Fruit fly (Drosophila melanogaster) whole organism, embryonic: ENCODE results near the gene Gsc.

Experiments used
- Antp ChIP-seq: fragments of 200-800 bp; sonication (Bioruptor generic); optimal IDR thresholded peaks from 3 replicates; lab custom pipeline; 2016; ENCODE audit warnings: missing biosample characterization, missing genetic modification characterization
- Asciz ChIP-seq: fragments of 200-800 bp; sonication (Bioruptor generic); optimal IDR thresholded peaks from 2 replicates; lab custom pipeline; 2017; ENCODE audit warnings: missing biosample characterization, mild to moderate bottlenecking, missing genetic modification characterization, missing genetic modification reagents
- BtbVII ChIP-seq: fragments of 200-800 bp; sonication (Bioruptor generic); optimal IDR thresholded peaks from 3 replicates; lab custom pipeline; 2017; ENCODE audit warnings: missing biosample characterization, mild to moderate bottlenecking, missing genetic modification characterization
- CG11504 ChIP-seq: fragments of 200-800 bp; sonication (Bioruptor generic); optimal IDR thresholded peaks from 3 replicates; lab custom pipeline; 2019; ENCODE audit warnings: missing biosample characterization, mild to moderate bottlenecking, missing genetic modification characterization, moderate library complexity
- CG12659 ChIP-seq: fragments of 200-800 bp; sonication (Bioruptor generic); optimal IDR thresholded peaks from 3 replicates; lab custom pipeline; 2017; ENCODE audit warnings: mild to moderate bottlenecking, missing biosample characterization, missing genetic modification reagents, missing genetic modification characterization
- CG14014 ChIP-seq: fragments of 200-800 bp; sonication (Bioruptor generic); IDR thresholded peaks from 2 replicates; pipeline ENCODE4 v1.3.6; 2022; ENCODE audit warnings: missing biosample characterization, missing genetic modification characterization
- CG14710 ChIP-seq: fragments of 200-800 bp; sonication (Bioruptor generic); optimal IDR thresholded peaks from 3 replicates; lab custom pipeline; 2019; ENCODE audit warnings: missing biosample characterization, mild to moderate bottlenecking, missing genetic modification characterization, moderate library complexity
- CG14860 ChIP-seq: fragments of 200-800 bp; sonication (Bioruptor generic); IDR thresholded peaks from 3 replicates; pipeline ENCODE4 v1.3.6; 2022; ENCODE audit warnings: missing biosample characterization, missing genetic modification characterization; ENCODE audit not compliant: partially characterized antibody
- CG1603 ChIP-seq: fragments of 200-800 bp; sonication (Bioruptor generic); optimal IDR thresholded peaks from 2 replicates; lab custom pipeline; 2019; ENCODE audit warnings: missing biosample characterization, mild to moderate bottlenecking, missing genetic modification characterization, moderate library complexity
- CG17361 ChIP-seq: fragments of 200-800 bp; sonication (Bioruptor generic); IDR thresholded peaks from 3 replicates; pipeline ENCODE4 v1.3.6; 2022; ENCODE audit warnings: missing biosample characterization, missing genetic modification characterization
- CG17802 ChIP-seq: fragments of 200-800 bp; sonication (Bioruptor generic); optimal IDR thresholded peaks from 2 replicates; lab custom pipeline; 2018; ENCODE audit warnings: missing biosample characterization, mild to moderate bottlenecking, missing genetic modification characterization, moderate library complexity
- CG2678 ChIP-seq: fragments of 200-800 bp; sonication (Bioruptor generic); optimal IDR thresholded peaks from 3 replicates; lab custom pipeline; 2019; ENCODE audit warnings: missing biosample characterization, mild to moderate bottlenecking, missing genetic modification characterization, moderate library complexity
- CG31388 ChIP-seq: fragments of 200-800 bp; sonication (Bioruptor generic); optimal IDR thresholded peaks from 2 replicates; lab custom pipeline; 2016; ENCODE audit warnings: missing biosample characterization, missing genetic modification characterization
- CG33557 ChIP-seq: fragments of 200-800 bp; sonication (Bioruptor generic); optimal IDR thresholded peaks from 2 replicates; lab custom pipeline; 2019; ENCODE audit warnings: missing biosample characterization, mild to moderate bottlenecking, missing genetic modification characterization, moderate library complexity
- CG4707 ChIP-seq: fragments of 200-800 bp; sonication (Bioruptor generic); optimal IDR thresholded peaks from 2 replicates; lab custom pipeline; 2018; ENCODE audit warnings: missing biosample characterization, mild to moderate bottlenecking, missing genetic modification characterization, moderate library complexity
- CG5953 ChIP-seq: fragments of 200-800 bp; sonication (Bioruptor generic); IDR thresholded peaks from 2 replicates; pipeline ENCODE4 v1.3.6; 2022; ENCODE audit warnings: missing biosample characterization, missing genetic modification characterization
- CG6689 ChIP-seq: fragments of 200-800 bp; sonication (Bioruptor generic); IDR thresholded peaks from 2 replicates; pipeline ENCODE4 v1.3.6; 2022; ENCODE audit warnings: missing biosample characterization, missing genetic modification characterization
- CG8281 ChIP-seq: fragments of 200-800 bp; sonication (Bioruptor generic); optimal IDR thresholded peaks from 2 replicates; lab custom pipeline; 2018; ENCODE audit warnings: missing biosample characterization, mild to moderate bottlenecking, missing genetic modification characterization, moderate library complexity
- CG8359 ChIP-seq: fragments of 200-800 bp; sonication (Bioruptor generic); optimal IDR thresholded peaks from 2 replicates; lab custom pipeline; 2017; ENCODE audit warnings: missing biosample characterization, mild to moderate bottlenecking, missing genetic modification characterization, borderline replicate concordance
- CG8478 ChIP-seq: fragments of >200 bp; optimal IDR thresholded peaks from 2 replicates; lab custom pipeline; 2018
- Dad ChIP-seq: fragments of 200-800 bp; sonication (Bioruptor generic); optimal IDR thresholded peaks from 3 replicates; lab custom pipeline; 2016; ENCODE audit warnings: missing biosample characterization, missing genetic modification characterization
- Dfd ChIP-seq, 2 experiments: fragments of >200 bp; optimal IDR thresholded peaks; 2 replicates each; lab custom pipeline; 2017; ENCODE audit warnings: missing biosample characterization in 2 of 2, missing genetic modification characterization in 2 of 2
- Dp ChIP-seq: fragments of 200-800 bp; sonication (Bioruptor generic); optimal IDR thresholded peaks from 2 replicates; lab custom pipeline; 2018; ENCODE audit warnings: missing biosample characterization, mild to moderate bottlenecking, missing genetic modification characterization, moderate library complexity
- Drgx ChIP-seq: fragments of 200-800 bp; sonication (Bioruptor generic); IDR thresholded peaks from 2 replicates; pipeline ENCODE4 v1.3.6; 2022; ENCODE audit warnings: missing biosample characterization, missing genetic modification characterization
- Hmr ChIP-seq: fragments of 200-800 bp; sonication (Bioruptor generic); optimal IDR thresholded peaks from 3 replicates; lab custom pipeline; 2017; ENCODE audit warnings: mild to moderate bottlenecking, missing biosample characterization, missing genetic modification reagents, missing genetic modification characterization
- MBD-R2 ChIP-seq: fragments of 200-800 bp; sonication (Bioruptor generic); IDR thresholded peaks from 2 replicates; pipeline ENCODE4 v1.3.6; 2022; ENCODE audit warnings: missing biosample characterization, missing genetic modification characterization
- Optix ChIP-seq: fragments of 200-800 bp; sonication (Bioruptor generic); IDR thresholded peaks from 3 replicates; pipeline ENCODE4 v1.3.6; 2022; ENCODE audit warnings: missing biosample characterization, missing genetic modification characterization
- PHDP ChIP-seq: fragments of 200-800 bp; sonication (Bioruptor generic); optimal IDR thresholded peaks from 3 replicates; lab custom pipeline; 2018; ENCODE audit warnings: missing biosample characterization, mild to moderate bottlenecking, missing genetic modification characterization, moderate library complexity
- Xbp1 ChIP-seq: fragments of 200-800 bp; sonication (Bioruptor generic); optimal IDR thresholded peaks from 3 replicates; lab custom pipeline; 2016; ENCODE audit warnings: missing biosample characterization, mild to moderate bottlenecking, missing genetic modification characterization
- Xrp1 ChIP-seq: fragments of 200-800 bp; sonication (Bioruptor generic); IDR thresholded peaks from 2 replicates; pipeline ENCODE4 v1.3.6; 2022; ENCODE audit warnings: missing biosample characterization, missing genetic modification characterization
- YL-1 ChIP-seq: fragments of 200-800 bp; sonication (Bioruptor generic); optimal IDR thresholded peaks from 3 replicates; lab custom pipeline; 2017; ENCODE audit warnings: missing biosample characterization, mild to moderate bottlenecking, missing genetic modification characterization
- ac ChIP-seq: fragments of 200-800 bp; sonication (Bioruptor generic); optimal IDR thresholded peaks from 3 replicates; lab custom pipeline; 2017; ENCODE audit warnings: missing biosample characterization, mild to moderate bottlenecking, missing genetic modification characterization
- amos ChIP-seq: fragments of 200-800 bp; sonication (Bioruptor generic); IDR thresholded peaks from 2 replicates; pipeline ENCODE4 v1.3.6; 2022; ENCODE audit warnings: missing biosample characterization, missing genetic modification characterization; ENCODE audit not compliant: partially characterized antibody
- cad ChIP-seq: fragments of >200 bp; optimal IDR thresholded peaks from 2 replicates; lab custom pipeline; 2017; ENCODE audit warnings: missing biosample characterization, missing genetic modification characterization
- chm ChIP-seq: fragments of 200-800 bp; sonication (Bioruptor generic); IDR thresholded peaks from 2 replicates; pipeline ENCODE4 v1.3.6; 2022; ENCODE audit warnings: missing biosample characterization, missing genetic modification characterization
- da ChIP-seq: fragments of 200-800 bp; sonication (Bioruptor generic); optimal IDR thresholded peaks from 2 replicates; lab custom pipeline; 2016; ENCODE audit warnings: missing biosample characterization, missing genetic modification characterization
- dmrt11E ChIP-seq: fragments of 200-800 bp; sonication (Bioruptor generic); optimal IDR thresholded peaks from 3 replicates; lab custom pipeline; 2018; ENCODE audit warnings: missing biosample characterization, mild to moderate bottlenecking, missing genetic modification characterization, moderate library complexity
- esg ChIP-seq: fragments of 200-800 bp; sonication (Bioruptor generic); conservative IDR thresholded peaks from 2 replicates; pipeline ENCODE4 v1.3.6; 2022; ENCODE audit warnings: missing biosample characterization, missing genetic modification characterization
- gcm ChIP-seq: fragments of 200-800 bp; sonication (Bioruptor generic); optimal IDR thresholded peaks from 2 replicates; lab custom pipeline; 2019; ENCODE audit warnings: missing biosample characterization, mild to moderate bottlenecking, missing genetic modification characterization, moderate library complexity
- gro ChIP-seq: fragments of 200-800 bp; sonication (Bioruptor generic); optimal IDR thresholded peaks from 2 replicates; lab custom pipeline; 2016; ENCODE audit warnings: missing biosample characterization, missing genetic modification characterization
- luna ChIP-seq: fragments of 200-800 bp; sonication (Bioruptor generic); optimal IDR thresholded peaks from 2 replicates; lab custom pipeline; 2016; ENCODE audit warnings: missing biosample characterization, missing genetic modification characterization
- mirr ChIP-seq: fragments of 200-800 bp; sonication (Bioruptor generic); optimal IDR thresholded peaks from 3 replicates; lab custom pipeline; 2018; ENCODE audit warnings: missing biosample characterization, mild to moderate bottlenecking, missing genetic modification characterization
- nmo ChIP-seq: fragments of 200-800 bp; sonication (Bioruptor generic); optimal IDR thresholded peaks from 2 replicates; lab custom pipeline; 2018; ENCODE audit warnings: missing biosample characterization, mild to moderate bottlenecking, missing genetic modification characterization, moderate library complexity
- pros ChIP-seq: fragments of 200-800 bp; sonication (Bioruptor generic); optimal IDR thresholded peaks from 3 replicates; lab custom pipeline; 2019; ENCODE audit warnings: missing biosample characterization, mild to moderate bottlenecking, missing genetic modification characterization, moderate library complexity
- sc ChIP-seq, 3 experiments: fragments of >200 bp in 2 of 3; fragments of 200-800 bp in 1 of 3; sonication (Bioruptor generic) in 1 of 3; optimal IDR thresholded peaks; 2 replicates in 2 of 3; 3 replicates in 1 of 3; lab custom pipeline; 2017; ENCODE audit warnings: mild to moderate bottlenecking in 1 of 3, missing biosample characterization in 1 of 3, missing genetic modification characterization in 1 of 3, missing genetic modification reagents in 1 of 3
- sqz ChIP-seq: fragments of 200-800 bp; sonication (Bioruptor generic); optimal IDR thresholded peaks from 3 replicates; lab custom pipeline; 2018; ENCODE audit warnings: missing biosample characterization, mild to moderate bottlenecking, missing genetic modification characterization
- stwl ChIP-seq: fragments of 200-800 bp; sonication (Bioruptor generic); optimal IDR thresholded peaks from 3 replicates; lab custom pipeline; 2018; ENCODE audit warnings: missing biosample characterization, mild to moderate bottlenecking, missing genetic modification characterization, moderate library complexity
- trh ChIP-seq: fragments of 200-800 bp; sonication (Bioruptor generic); optimal IDR thresholded peaks from 2 replicates; lab custom pipeline; 2016; ENCODE audit warnings: missing biosample characterization, missing genetic modification characterization
- wdn ChIP-seq: fragments of 200-800 bp; sonication (Bioruptor generic); IDR thresholded peaks from 2 replicates; pipeline ENCODE4 v1.3.6; 2022; ENCODE audit warnings: missing biosample characterization, missing genetic modification characterization

Gene Gsc

DNA sequence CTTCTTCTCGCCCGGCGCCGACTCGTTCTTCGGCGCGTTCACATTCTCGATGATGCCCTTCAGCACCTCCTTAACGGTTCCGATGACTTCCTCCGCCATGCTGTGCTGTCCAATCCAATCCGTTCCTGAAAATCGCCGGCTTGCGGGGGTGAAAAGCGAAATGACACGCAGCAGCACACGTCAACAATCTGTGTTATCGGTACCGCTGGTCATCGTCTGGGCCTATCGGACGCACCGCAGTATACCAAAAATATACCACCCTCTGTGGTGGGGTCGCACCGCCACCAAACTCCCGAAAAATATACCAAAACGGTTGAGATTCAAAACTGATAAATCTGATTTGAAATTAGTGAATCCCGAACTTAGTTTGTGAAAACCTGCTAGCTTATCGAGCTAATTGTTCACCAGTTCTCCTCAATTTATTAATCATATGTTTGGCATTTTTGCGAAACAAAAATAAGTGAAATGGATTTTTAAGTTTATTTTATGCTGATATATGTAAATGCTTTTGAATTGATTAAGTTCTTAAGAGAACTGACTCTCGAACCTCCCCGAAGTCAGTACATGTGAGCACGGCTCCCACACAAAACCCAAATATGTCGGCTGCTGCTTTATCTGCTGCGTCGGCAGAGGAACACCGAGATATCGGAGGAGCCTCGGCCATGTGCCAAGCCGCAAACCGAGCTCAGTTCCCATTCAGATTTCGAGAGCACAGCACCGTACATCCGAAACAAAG is 49.9 kb downstream of the Gsc start, which contains the start of the genes Spp and nAChRbeta3 (continued):
- TF ChIP-seq dmrt11E (tag; lab: Kevin White, UChicago) (no peak), gro (GFP tag; lab: Kevin White, UChicago) (no peak), ac (no peak), Xbp1 (GFP tag; lab: Kevin White, UChicago) (peak; percentile 81), Antp (GFP tag; lab: Kevin White, UChicago) (no peak), amos (peak; percentile 69; the same call in 1 of the 2 replicates), CG33557 (GFP tag; lab: Kevin White, UChicago) (no peak), nmo (GFP tag; lab: Kevin White, UChicago) (no peak), CG5953 (GFP tag; lab: Robert Waterston, UW) (no peak), pros (no peak), CG6689 (GFP tag; lab: Robert Waterston, UW) (no peak), sc (optimal IDR thresholded peaks at IDR 0.05; lab: Kevin White, UChicago) (no peak), sc (GFP tag; optimal IDR thresholded peaks at IDR 0.05; lab: Kevin White, UChicago) (no peak), PHDP (tag; lab: Kevin White, UChicago) (no peak), stwl (peak; percentile 29), luna (no peak), Asciz (GFP tag; lab: Kevin White, UChicago) (no peak), CG8359 (GFP tag; lab: Kevin White, UChicago) (no peak), gcm (GFP tag; lab: Kevin White, UChicago) (no peak), Dp (peak; percentile 63), MBD-R2 (peak; percentile 62), CG12659 (GFP tag; lab: Kevin White, UChicago) (no peak), CG11504 (tag; lab: Kevin White, UChicago) (no peak), CG1603 (peak; percentile 74), Hmr (GFP tag; lab: Kevin White, UChicago) (no peak), Dad (GFP tag; lab: Kevin White, UChicago) (no peak), YL-1 (peak; percentile 62), Xrp1 (GFP tag; lab: Robert Waterston, UW) (no peak), esg (GFP tag; lab: Robert Waterston, UW) (no peak), CG8281 (tag; lab: Kevin White, UChicago) (no peak), CG4707 (GFP tag; lab: Kevin White, UChicago) (no peak), trh (GFP tag; lab: Kevin White, UChicago) (no peak), sqz (no peak), wdn (GFP tag; lab: Robert Waterston, UW) (no peak), CG17802 (tag; lab: Kevin White, UChicago) (no peak), BtbVII (GFP tag; lab: Kevin White, UChicago) (no peak), CG14014 (GFP tag; lab: Robert Waterston, UW) (no peak), da (GFP tag; lab: Kevin White, UChicago) (no peak), CG17361 (GFP tag; lab: Robert Waterston, UW) (no peak), CG14860 (GFP tag; lab: Robert Waterston, UW) (0 out of 3 replicates have a peak, but pooled peaks have one; percentile 45), Optix (GFP tag; lab: Robert Waterston, UW) (no peak), CG14710 (tag; lab: Kevin White, UChicago) (peak; percentile 72), chm (GFP tag; lab: Robert Waterston, UW) (no peak), CG2678 (no peak), CG8478 (lab: Kevin White, UChicago) (no peak), CG31388 (GFP tag; lab: Kevin White, UChicago) (no peak), mirr (no peak), Dfd (GFP tag; optimal IDR thresholded peaks at IDR 0.05; lab: Kevin White, UChicago) (no peak), cad (GFP tag; lab: Kevin White, UChicago) (no peak), Drgx (GFP tag; lab: Robert Waterston, UW) (no peak)
